Fruit fly (Drosophila melanogaster): Measurements from ENCODE around the gene CG18547.

Gene CG18547

DNA sequence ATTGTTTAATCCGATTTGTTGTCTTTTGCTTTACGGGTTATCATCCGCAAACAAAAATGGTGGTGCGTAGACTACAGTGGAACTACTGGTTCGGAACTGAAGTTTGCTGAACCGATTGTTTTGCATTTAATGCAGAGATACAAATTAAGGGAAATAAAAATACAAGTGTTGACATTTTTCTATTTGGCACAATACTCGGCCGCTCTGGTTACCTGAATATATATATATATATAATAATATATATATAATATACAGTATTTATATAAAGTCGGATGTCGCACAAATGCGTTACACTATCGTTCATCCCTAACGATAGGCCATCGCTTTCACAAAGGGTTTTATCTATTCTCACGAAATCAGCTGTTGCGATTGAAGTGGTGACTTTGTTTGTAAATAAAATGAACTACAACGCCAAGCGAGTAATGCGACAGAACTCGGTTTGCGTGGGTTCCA, 36.7 kb upstream of the CG18547 start, which contains the start of the genes DCAF12 and Spt3 (continued):
- TF ChIP-seq ewg (GFP tag; optimal IDR thresholded peaks at IDR 0.05) (peak; percentile 35), E2f1 (GFP tag; IDR thresholded peaks at IDR 0.05) (peak; percentile 31; the same call in 1 of the 2 replicates), caup (GFP tag; optimal IDR thresholded peaks at IDR 0.05; ENCODE audit: severe bottlenecking) (peak; percentile 61), CG3995 (GFP tag; optimal IDR thresholded peaks at IDR 0.05) (peak; percentile 27), hbn (GFP tag; IDR thresholded peaks at IDR 0.05; ENCODE audit: partially characterized antibody) (peak; percentile 76), Xrp1 (GFP tag; IDR thresholded peaks at IDR 0.05) (peak; percentile 70), CG3065 (GFP tag; optimal IDR thresholded peaks at IDR 0.05) (no peak), CG4360 (GFP tag; IDR thresholded peaks at IDR 0.05) (no peak), Kr (GFP tag; optimal IDR thresholded peaks at IDR 0.05) (peak; percentile 91), Xbp1 (GFP tag; optimal IDR thresholded peaks at IDR 0.05) (peak; percentile 50), Nf-YC (tag; optimal IDR thresholded peaks at IDR 0.05) (no peak), CG2889 (GFP tag; IDR thresholded peaks at IDR 0.05) (no peak), CG34422 (GFP tag; IDR thresholded peaks at IDR 0.05) (peak; percentile 43; the same call in 2 of the 3 replicates), Deaf1 (tag; optimal IDR thresholded peaks at IDR 0.05) (peak; percentile 36), Oaz (GFP tag; IDR thresholded peaks at IDR 0.05) (no peak), row (GFP tag; IDR thresholded peaks at IDR 0.05) (peak; percentile 97), CG7372 (GFP tag; IDR thresholded peaks at IDR 0.05) (peak; percentile 48; the same call in 1 of the 2 replicates), lab (GFP tag; optimal IDR thresholded peaks at IDR 0.05) (peak; percentile 63), CG13123 (GFP tag; optimal IDR thresholded peaks at IDR 0.05) (no peak), CG32532 (GFP tag; IDR thresholded peaks at IDR 0.05) (peak; percentile 63), CG4820 (GFP tag; optimal IDR thresholded peaks at IDR 0.05) (no peak), hkb (optimal IDR thresholded peaks at IDR 0.05) (no peak), hkb (GFP tag; IDR thresholded peaks at IDR 0.05) (0 out of 2 replicates have a peak, but pooled peaks have one; percentile 16), CG33213 (GFP tag; optimal IDR thresholded peaks at IDR 0.05) (no peak), CG13287 (GFP tag; IDR thresholded peaks at IDR 0.05; ENCODE audit: partially characterized antibody) (peak; percentile 90), Bgb (GFP tag; IDR thresholded peaks at IDR 0.05; ENCODE audit: partially characterized antibody) (peak; percentile 91), zf30C (GFP tag; optimal IDR thresholded peaks at IDR 0.05) (no peak), CG15601 (tag; optimal IDR thresholded peaks at IDR 0.05) (peak; percentile 64), CG17186 (GFP tag; optimal IDR thresholded peaks at IDR 0.05) (peak; percentile 2), Chrac-16 (GFP tag; optimal IDR thresholded peaks at IDR 0.05) (peak; percentile 35), grn (GFP tag; optimal IDR thresholded peaks at IDR 0.05) (peak; percentile 74), CG5180 (GFP tag; optimal IDR thresholded peaks at IDR 0.05) (no peak), CG6689 (GFP tag; IDR thresholded peaks at IDR 0.05) (peak; percentile 42), CG15696 (tag; optimal IDR thresholded peaks at IDR 0.05) (peak; percentile 78), CG7987 (GFP tag; optimal IDR thresholded peaks at IDR 0.05) (no peak), CG3407 (GFP tag; optimal IDR thresholded peaks at IDR 0.05) (no peak), peb (GFP tag; IDR thresholded peaks at IDR 0.05) (no peak), CG11247 (GFP tag; IDR thresholded peaks at IDR 0.05) (0 out of 2 replicates have a peak, but pooled peaks have one; percentile 42), CG4730 (GFP tag; IDR thresholded peaks at IDR 0.05) (peak; percentile 32; the same call in 1 of the 2 replicates), ssp (GFP tag; IDR thresholded peaks at IDR 0.05) (peak; percentile 47), ttk (GFP tag; IDR thresholded peaks at IDR 0.05) (no peak), CG9437 (GFP tag; optimal IDR thresholded peaks at IDR 0.05) (peak; percentile 74), Ets65A (GFP tag) (no peak), Hmr (GFP tag; optimal IDR thresholded peaks at IDR 0.05) (no peak), salm (tag; optimal IDR thresholded peaks at IDR 0.05) (peak; percentile 10), Mrtf (GFP tag; IDR thresholded peaks at IDR 0.05) (0 out of 3 replicates have a peak, but pooled peaks have one; percentile 26), CG12236 (GFP tag; optimal IDR thresholded peaks at IDR 0.05) (no peak), CG34376 (GFP tag; optimal IDR thresholded peaks at IDR 0.05) (no peak), CG4404 (GFP tag; IDR thresholded peaks at IDR 0.05) (peak; percentile 58; the same call in 1 of the 2 replicates), org-1 (GFP tag; optimal IDR thresholded peaks at IDR 0.05) (no peak), bsh (GFP tag; optimal IDR thresholded peaks at IDR 0.05) (no peak)
